Fruit fly (Drosophila melanogaster) whole organism, embryonic: Measurements from ENCODE around the gene mmy.

ENCODE experiments used
- Antp ChIP-seq: fragments of 200-800 bp; sonication (Bioruptor generic); optimal IDR thresholded peaks from 3 replicates; lab custom pipeline; 2016; ENCODE audit warnings: missing biosample characterization, missing genetic modification characterization
- B-H1 ChIP-seq: fragments of 200-800 bp; sonication (Bioruptor generic); IDR thresholded peaks from 3 replicates; pipeline ENCODE4 v1.3.6; 2022; ENCODE audit warnings: missing biosample characterization, missing genetic modification characterization
- Blimp-1 ChIP-seq: fragments of 200-800 bp; sonication (Bioruptor generic); optimal IDR thresholded peaks from 3 replicates; lab custom pipeline; 2018; ENCODE audit warnings: missing biosample characterization, missing genetic modification characterization, mild to moderate bottlenecking, moderate library complexity, missing genetic modification reagents
- CG10431 ChIP-seq: fragments of 200-800 bp; sonication (Bioruptor generic); optimal IDR thresholded peaks from 3 replicates; lab custom pipeline; 2018; ENCODE audit warnings: missing biosample characterization, mild to moderate bottlenecking, missing genetic modification characterization
- CG11093 ChIP-seq: fragments of 200-800 bp; sonication (Bioruptor generic); IDR thresholded peaks from 3 replicates; pipeline ENCODE4 v1.3.6; 2022; ENCODE audit warnings: missing biosample characterization, missing genetic modification characterization
- CG11695 ChIP-seq: fragments of 200-800 bp; sonication (Bioruptor generic); IDR thresholded peaks from 3 replicates; pipeline ENCODE4 v1.3.6; 2022; ENCODE audit warnings: missing biosample characterization, missing genetic modification characterization
- CG1233 ChIP-seq: fragments of 200-800 bp; sonication (Bioruptor generic); optimal IDR thresholded peaks from 4 replicates; lab custom pipeline; 2018; ENCODE audit warnings: missing biosample characterization, mild to moderate bottlenecking, missing genetic modification characterization
- CG14441 ChIP-seq: fragments of 200-800 bp; sonication (Bioruptor generic); IDR thresholded peaks from 2 replicates; pipeline ENCODE4 v1.3.6; 2022; ENCODE audit warnings: missing biosample characterization, missing genetic modification characterization
- CG17328 ChIP-seq: fragments of 200-800 bp; sonication (Bioruptor generic); IDR thresholded peaks from 2 replicates; pipeline ENCODE4 v1.3.6; 2022; ENCODE audit warnings: missing biosample characterization, missing genetic modification characterization
- CG17359 ChIP-seq: fragments of 200-800 bp; sonication (Bioruptor generic); optimal IDR thresholded peaks from 3 replicates; lab custom pipeline; 2018; ENCODE audit warnings: missing biosample characterization, mild to moderate bottlenecking, missing genetic modification characterization, moderate library complexity
- CG17361 ChIP-seq: fragments of 200-800 bp; sonication (Bioruptor generic); IDR thresholded peaks from 3 replicates; pipeline ENCODE4 v1.3.6; 2022; ENCODE audit warnings: missing biosample characterization, missing genetic modification characterization
- CG17612 ChIP-seq: fragments of 200-800 bp; sonication (Bioruptor generic); IDR thresholded peaks from 2 replicates; pipeline ENCODE4 v1.3.6; 2022; ENCODE audit warnings: missing biosample characterization, missing genetic modification characterization
- CG18476 ChIP-seq: fragments of 200-800 bp; sonication (Bioruptor generic); optimal IDR thresholded peaks from 2 replicates; lab custom pipeline; 2016; ENCODE audit warnings: missing biosample characterization, mild to moderate bottlenecking, missing genetic modification characterization
- CG18619 ChIP-seq: fragments of 200-800 bp; sonication (Bioruptor generic); optimal IDR thresholded peaks from 3 replicates; lab custom pipeline; 2017; ENCODE audit warnings: missing biosample characterization, mild to moderate bottlenecking, missing genetic modification characterization
- CG2202 ChIP-seq: fragments of 200-800 bp; sonication (Bioruptor generic); optimal IDR thresholded peaks from 2 replicates; lab custom pipeline; 2018; ENCODE audit warnings: missing biosample characterization, mild to moderate bottlenecking, missing genetic modification characterization
- CG2678 ChIP-seq: fragments of 200-800 bp; sonication (Bioruptor generic); optimal IDR thresholded peaks from 3 replicates; lab custom pipeline; 2019; ENCODE audit warnings: missing biosample characterization, mild to moderate bottlenecking, missing genetic modification characterization, moderate library complexity
- CG2712 ChIP-seq: fragments of 200-800 bp; optimal IDR thresholded peaks from 3 replicates; lab custom pipeline; 2019; ENCODE audit warnings: missing biosample characterization, mild to moderate bottlenecking, missing genetic modification characterization, moderate library complexity
- CG4282 ChIP-seq: fragments of 200-800 bp; sonication (Bioruptor generic); optimal IDR thresholded peaks from 2 replicates; lab custom pipeline; 2016; ENCODE audit warnings: missing biosample characterization, missing genetic modification characterization
- CG6854 ChIP-seq: fragments of 200-800 bp; sonication (Bioruptor generic); optimal IDR thresholded peaks from 3 replicates; lab custom pipeline; 2017; ENCODE audit warnings: missing biosample characterization, mild to moderate bottlenecking, missing genetic modification characterization
- CG9609 ChIP-seq: fragments of 200-800 bp; sonication (Bioruptor generic); optimal IDR thresholded peaks from 3 replicates; lab custom pipeline; 2016; ENCODE audit warnings: missing biosample characterization, missing genetic modification characterization
- CoRest ChIP-seq: fragments of 200-800 bp; sonication (Bioruptor generic); optimal IDR thresholded peaks from 3 replicates; lab custom pipeline; 2018; ENCODE audit warnings: missing biosample characterization, mild to moderate bottlenecking, missing genetic modification characterization, moderate library complexity
- Dbx ChIP-seq: fragments of 200-800 bp; sonication (Bioruptor generic); IDR thresholded peaks from 3 replicates; pipeline ENCODE4 v1.3.6; 2022; ENCODE audit warnings: missing biosample characterization, missing genetic modification characterization
- Deaf1 ChIP-seq: fragments of 200-800 bp; optimal IDR thresholded peaks from 3 replicates; lab custom pipeline; 2019; ENCODE audit warnings: missing biosample characterization, mild to moderate bottlenecking, missing genetic modification characterization, moderate library complexity
- Dip2 ChIP-seq: fragments of 200-800 bp; sonication (Bioruptor generic); IDR thresholded peaks from 2 replicates; pipeline ENCODE4 v1.3.6; 2022; ENCODE audit warnings: missing biosample characterization, missing genetic modification characterization
- Dip3 ChIP-seq: fragments of 200-800 bp; sonication (Bioruptor generic); optimal IDR thresholded peaks from 3 replicates; lab custom pipeline; 2016; ENCODE audit warnings: missing biosample characterization, missing genetic modification characterization
- H2.0 ChIP-seq: fragments of 200-800 bp; sonication (Bioruptor generic); IDR thresholded peaks from 2 replicates; pipeline ENCODE4 v1.3.6; 2022; ENCODE audit warnings: missing biosample characterization, missing genetic modification characterization
- HHEX ChIP-seq: fragments of 200-800 bp; sonication (Bioruptor generic); optimal IDR thresholded peaks from 3 replicates; lab custom pipeline; 2017; ENCODE audit warnings: missing biosample characterization, mild to moderate bottlenecking, missing genetic modification characterization, missing genetic modification reagents
- Lpt ChIP-seq: fragments of >200 bp; optimal IDR thresholded peaks from 2 replicates; lab custom pipeline; 2018; ENCODE audit warnings: missing biosample characterization, missing genetic modification characterization
- NC2β ChIP-seq: fragments of 200-800 bp; sonication (Bioruptor generic); optimal IDR thresholded peaks from 2 replicates; lab custom pipeline; 2016; ENCODE audit warnings: missing biosample characterization, missing genetic modification characterization
- NFAT ChIP-seq: fragments of 200-800 bp; sonication (Bioruptor generic); IDR thresholded peaks from 2 replicates; pipeline ENCODE4 v1.3.6; 2022; ENCODE audit warnings: missing biosample characterization, missing genetic modification characterization
- Pdp1 ChIP-seq, 2 experiments: fragments of 200-800 bp; sonication (Bioruptor generic); optimal IDR thresholded peaks; 3 replicates each; lab custom pipeline; 2016; ENCODE audit warnings: missing biosample characterization in 2 of 2, missing genetic modification characterization in 2 of 2, mild to moderate bottlenecking in 1 of 2, moderate library complexity in 1 of 2
- Ptx1 ChIP-seq: fragments of 200-800 bp; sonication (Bioruptor generic); IDR thresholded peaks from 2 replicates; pipeline ENCODE4 v1.3.6; 2022; ENCODE audit warnings: missing biosample characterization, missing genetic modification characterization
- abd-A ChIP-seq: fragments of 200-800 bp; sonication (Bioruptor generic); optimal IDR thresholded peaks from 3 replicates; lab custom pipeline; 2019; ENCODE audit warnings: missing biosample characterization, mild to moderate bottlenecking, missing genetic modification characterization, moderate library complexity
- bowl ChIP-seq: fragments of 200-800 bp; sonication (Bioruptor generic); IDR thresholded peaks from 2 replicates; pipeline ENCODE4 v1.3.6; 2022; ENCODE audit warnings: missing biosample characterization, missing genetic modification characterization
- dpn ChIP-seq, 2 experiments: fragments of 200-800 bp; sonication (Bioruptor generic); optimal IDR thresholded peaks; 3 replicates each; lab custom pipeline; 2016; ENCODE audit warnings: missing biosample characterization in 2 of 2, missing genetic modification characterization in 2 of 2
- fd96Cb ChIP-seq: fragments of 200-800 bp; sonication (Bioruptor generic); optimal IDR thresholded peaks from 2 replicates; lab custom pipeline; 2018; ENCODE audit warnings: missing biosample characterization, mild to moderate bottlenecking, missing genetic modification characterization, moderate library complexity
- gce ChIP-seq: fragments of 200-800 bp; sonication (Bioruptor generic); IDR thresholded peaks from 3 replicates; pipeline ENCODE4 v1.3.6; 2022; ENCODE audit warnings: missing biosample characterization, missing genetic modification characterization
- grn ChIP-seq: fragments of 200-800 bp; sonication (Bioruptor generic); optimal IDR thresholded peaks from 3 replicates; lab custom pipeline; 2017; ENCODE audit warnings: missing biosample characterization, missing genetic modification characterization
- her ChIP-seq: fragments of 200-800 bp; sonication (Bioruptor generic); optimal IDR thresholded peaks from 2 replicates; lab custom pipeline; 2016; ENCODE audit warnings: missing biosample characterization, missing genetic modification characterization
- kni ChIP-seq: fragments of 200-800 bp; sonication (Bioruptor generic); optimal IDR thresholded peaks from 3 replicates; lab custom pipeline; 2017; ENCODE audit warnings: mild to moderate bottlenecking, missing biosample characterization, missing genetic modification reagents, missing genetic modification characterization
- lilli ChIP-seq: fragments of 200-800 bp; sonication (Bioruptor generic); optimal IDR thresholded peaks from 3 replicates; lab custom pipeline; 2016; ENCODE audit warnings: missing biosample characterization, missing genetic modification characterization
- lov ChIP-seq, 2 experiments: fragments of 200-800 bp in 1 of 2; fragments of >200 bp in 1 of 2; sonication (Bioruptor generic) in 1 of 2; IDR thresholded peaks in 1 of 2; optimal IDR thresholded peaks in 1 of 2; 2 replicates in 1 of 2; 3 replicates in 1 of 2; pipeline versions ENCODE4 v1.3.6 to Lab custom; 2017 to 2022; ENCODE audit warnings: missing biosample characterization in 1 of 2, missing genetic modification characterization in 1 of 2
- maf-S ChIP-seq: fragments of 200-800 bp; sonication (Bioruptor generic); optimal IDR thresholded peaks from 2 replicates; lab custom pipeline; 2016; ENCODE audit warnings: missing biosample characterization, missing genetic modification characterization
- nerfin-1 ChIP-seq: fragments of 200-800 bp; sonication (Bioruptor generic); optimal IDR thresholded peaks from 3 replicates; lab custom pipeline; 2019; ENCODE audit warnings: missing biosample characterization, mild to moderate bottlenecking, missing genetic modification characterization, moderate library complexity
- pita ChIP-seq: fragments of 200-800 bp; sonication (Bioruptor generic); optimal IDR thresholded peaks from 2 replicates; lab custom pipeline; 2017; ENCODE audit warnings: missing biosample characterization, mild to moderate bottlenecking, missing genetic modification characterization
- sr ChIP-seq: fragments of 200-800 bp; sonication (Bioruptor generic); IDR thresholded peaks from 3 replicates; pipeline ENCODE4 v1.3.6; 2022; ENCODE audit warnings: missing biosample characterization, missing genetic modification characterization
- tio ChIP-seq: fragments of 200-800 bp; sonication (Bioruptor generic); optimal IDR thresholded peaks from 2 replicates; lab custom pipeline; 2017; ENCODE audit warnings: missing biosample characterization, missing genetic modification characterization, inconsistent platforms
- vnd ChIP-seq: fragments of 200-800 bp; sonication (Bioruptor generic); IDR thresholded peaks from 3 replicates; pipeline ENCODE4 v1.3.6; 2022; ENCODE audit warnings: missing biosample characterization, missing genetic modification characterization; ENCODE audit not compliant: partially characterized antibody
- wdn ChIP-seq: fragments of 200-800 bp; sonication (Bioruptor generic); IDR thresholded peaks from 2 replicates; pipeline ENCODE4 v1.3.6; 2022; ENCODE audit warnings: missing biosample characterization, missing genetic modification characterization
- zf30C ChIP-seq: fragments of 200-800 bp; sonication (Bioruptor generic); optimal IDR thresholded peaks from 3 replicates; lab custom pipeline; 2018; ENCODE audit warnings: missing biosample characterization, mild to moderate bottlenecking, missing genetic modification characterization
- zfh1 ChIP-seq: fragments of 200-800 bp; sonication (Bioruptor generic); IDR thresholded peaks from 3 replicates; pipeline ENCODE4 v1.3.6; 2022; ENCODE audit warnings: missing biosample characterization, missing genetic modification characterization

mmy gene

DNA sequence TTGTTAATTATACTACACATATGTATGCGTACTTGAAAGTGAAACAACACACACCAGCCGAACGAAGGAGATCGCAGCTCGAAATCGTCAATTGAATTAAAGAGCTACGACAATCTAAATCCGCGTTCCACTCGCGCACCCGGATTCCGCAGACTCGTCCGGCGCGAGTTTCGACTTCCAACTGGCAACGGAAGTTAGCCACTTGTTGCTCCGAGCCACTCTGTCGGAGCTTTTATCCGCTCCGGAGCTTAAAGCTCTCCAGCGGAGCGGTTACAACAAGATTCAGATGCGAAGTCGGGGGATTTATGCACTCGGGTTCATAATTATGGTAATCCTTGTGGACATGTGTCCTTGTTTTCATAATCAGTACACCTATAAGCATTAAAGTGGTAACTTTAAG lies 8.2 kb downstream of the mmy start, which contains the start of gene Rchy1 (continued):
- TF ChIP-seq HHEX (GFP tag; lab: Kevin White, UChicago) = no peak
- TF ChIP-seq CG18619 = peak; percentile 14
- no peak for TF ChIP-seq sr
- 0 out of 3 replicates have a peak, but pooled peaks have one; percentile 19 for TF ChIP-seq CG11695 (GFP tag; lab: Robert Waterston, UW)
- TF ChIP-seq Antp = no peak
- TF ChIP-seq CG1233 (GFP tag; lab: Kevin White, UChicago) = peak; percentile 9
- TF ChIP-seq her (GFP tag; lab: Kevin White, UChicago) = peak; percentile 37
- TF ChIP-seq abd-A (tag; lab: Kevin White, UChicago) = no peak
- no peak; the same call in 2 of the 3 replicates for TF ChIP-seq B-H1 (GFP tag; lab: Robert Waterston, UW)
- TF ChIP-seq Dip2 (GFP tag; lab: Robert Waterston, UW) = no peak
- no peak for TF ChIP-seq CG18476 (GFP tag; lab: Kevin White, UChicago)
- no peak for TF ChIP-seq H2.0 (GFP tag; lab: Robert Waterston, UW)
- no peak for TF ChIP-seq fd96Cb
- TF ChIP-seq CoRest (tag; lab: Kevin White, UChicago) = no peak
- peak in 1 of 2 experiments; percentile 8 for TF ChIP-seq Pdp1 (GFP tag; optimal IDR thresholded peaks at IDR 0.05; lab: Kevin White, UChicago)
- no peak for TF ChIP-seq gce (GFP tag; lab: Robert Waterston, UW)
- TF ChIP-seq CG17361 (GFP tag; lab: Robert Waterston, UW) = no peak
- peak; percentile 4 for TF ChIP-seq CG17359
- TF ChIP-seq CG17612 (GFP tag; lab: Robert Waterston, UW) = no peak
- TF ChIP-seq grn (GFP tag; lab: Kevin White, UChicago) = no peak
- 0 out of 2 replicates have a peak, but pooled peaks have one; percentile 6 for TF ChIP-seq CG14441 (GFP tag; lab: Robert Waterston, UW)
- TF ChIP-seq CG9609 (GFP tag; lab: Kevin White, UChicago) = no peak
- no peak for TF ChIP-seq zfh1 (GFP tag; lab: Robert Waterston, UW)
- peak; percentile 17 for TF ChIP-seq CG6854
- TF ChIP-seq kni (GFP tag; lab: Kevin White, UChicago) = no peak
- TF ChIP-seq NFAT (GFP tag; lab: Robert Waterston, UW) = peak; percentile 54; the same call in 1 of the 2 replicates
- no peak for TF ChIP-seq pita
- no peak for TF ChIP-seq Lpt (GFP tag; lab: Kevin White, UChicago)
- no peak for TF ChIP-seq CG4282 (GFP tag; lab: Kevin White, UChicago)
- 0 out of 2 replicates have a peak, but pooled peaks have one; percentile 13 for TF ChIP-seq CG17328 (GFP tag; lab: Robert Waterston, UW)
- no peak for TF ChIP-seq nerfin-1
- no peak for TF ChIP-seq CG11093 (GFP tag; lab: Robert Waterston, UW)
- TF ChIP-seq Ptx1 (GFP tag; lab: Robert Waterston, UW) = no peak
- peak; percentile 79 for TF ChIP-seq Deaf1 (tag; lab: Kevin White, UChicago)
- peak; percentile 36; the same call in 2 of the 3 replicates for TF ChIP-seq Dbx
- TF ChIP-seq dpn (GFP tag; optimal IDR thresholded peaks at IDR 0.05; lab: Kevin White, UChicago) = no peak
- TF ChIP-seq tio (GFP tag; lab: Kevin White, UChicago) = no peak
- TF ChIP-seq lov (optimal IDR thresholded peaks at IDR 0.05; lab: Kevin White, UChicago) = no peak
- TF ChIP-seq lov (GFP tag; IDR thresholded peaks at IDR 0.05; lab: Robert Waterston, UW) = no peak
- TF ChIP-seq Dip3 = no peak
- TF ChIP-seq CG2202 = no peak
- TF ChIP-seq CG2712 (tag; lab: Kevin White, UChicago) = no peak
- no peak for TF ChIP-seq wdn (GFP tag; lab: Robert Waterston, UW)
- peak; percentile 17 for TF ChIP-seq CG10431
- no peak for TF ChIP-seq maf-S (GFP tag; lab: Kevin White, UChicago)
- no peak for TF ChIP-seq zf30C (GFP tag; lab: Kevin White, UChicago)
- TF ChIP-seq vnd (GFP tag; lab: Robert Waterston, UW) = no peak
- TF ChIP-seq lilli (GFP tag; lab: Kevin White, UChicago) = peak; percentile 18
- peak; percentile 3 for TF ChIP-seq Blimp-1
- 0 out of 2 replicates have a peak, but pooled peaks have one; percentile 12 for TF ChIP-seq bowl (GFP tag; lab: Robert Waterston, UW)
- peak; percentile 22 for TF ChIP-seq CG2678
- TF ChIP-seq NC2β (GFP tag; lab: Kevin White, UChicago) = no peak
